Worm (Caenorhabditis elegans) whole organism, L2 larva: ENCODE data around the gene C07H6.9.
A peak's percentile ranks its signal among the peaks of the same experiment; 100 is the strongest.

Source experiments
- F13H6.1 ChIP-seq: sonication (generic microtip); optimal IDR thresholded peaks from 2 replicates; lab custom pipeline; 2016; ENCODE audit warnings: missing genetic modification characterization, missing compliant biosample characterization
- ama-1 ChIP-seq: fragments of 150-350 bp; optimal IDR thresholded peaks from 2 replicates; lab custom pipeline; 2018; ENCODE audit warnings: inconsistent platforms
- ceh-82 ChIP-seq: fragments of 150-350 bp; optimal IDR thresholded peaks from 2 replicates; lab custom pipeline; 2014; ENCODE audit warnings: missing biosample characterization, missing genetic modification characterization
- fos-1 ChIP-seq: fragments of 150-350 bp; optimal IDR thresholded peaks from 2 replicates; lab custom pipeline; 2014; ENCODE audit warnings: missing biosample characterization, missing genetic modification characterization
- lin-13 ChIP-seq: fragments of 150-350 bp; optimal IDR thresholded peaks from 2 replicates; lab custom pipeline; 2014; ENCODE audit warnings: missing biosample characterization, missing genetic modification reagents, missing genetic modification characterization
- mab-5 ChIP-seq: fragments of 150-350 bp; optimal IDR thresholded peaks from 2 replicates; lab custom pipeline; 2014; ENCODE audit warnings: missing biosample characterization, missing genetic modification characterization
- nhr-12 ChIP-seq: fragments of 150-350 bp; optimal IDR thresholded peaks from 2 replicates; lab custom pipeline; 2014; ENCODE audit warnings: missing biosample characterization, missing genetic modification characterization
- nhr-21 ChIP-seq: fragments of 150-350 bp; optimal IDR thresholded peaks from 2 replicates; lab custom pipeline; 2014; ENCODE audit warnings: missing biosample characterization, missing genetic modification characterization
- nhr-237 ChIP-seq: fragments of 150-350 bp; optimal IDR thresholded peaks from 2 replicates; lab custom pipeline; 2014; ENCODE audit warnings: missing biosample characterization, missing genetic modification characterization
- nhr-77 ChIP-seq: fragments of 150-350 bp; optimal IDR thresholded peaks from 2 replicates; lab custom pipeline; 2014; ENCODE audit warnings: missing biosample characterization, missing genetic modification characterization
- sma-3 ChIP-seq: sonication (generic microtip); optimal IDR thresholded peaks from 2 replicates; lab custom pipeline; 2016; ENCODE audit warnings: missing genetic modification reagents, missing genetic modification characterization, missing compliant biosample characterization
- unc-39 ChIP-seq: fragments of 150-350 bp; optimal IDR thresholded peaks from 2 replicates; lab custom pipeline; 2014; ENCODE audit warnings: missing biosample characterization, missing genetic modification characterization

ce11 chrIII:7534648-7535047 lies 35.4 kb upstream of the C07H6.9 start:
- TF ChIP-seq ceh-82 (no peak), ama-1 (lab: Kevin White, UChicago) (no peak), nhr-21 (tag; lab: Kevin White, UChicago) (no peak), nhr-12 (tag; lab: Kevin White, UChicago) (no peak), F13H6.1 (tag; lab: Kevin White, UChicago) (peak; percentile 9), fos-1 (tag; lab: Kevin White, UChicago) (no peak), mab-5 (tag; lab: Kevin White, UChicago) (peak; percentile 95), sma-3 (GFP tag; lab: Kevin White, UChicago) (no peak), nhr-77 (tag; lab: Kevin White, UChicago) (no peak), nhr-237 (tag; lab: Kevin White, UChicago) (no peak), unc-39 (no peak), lin-13 (GFP tag; lab: Kevin White, UChicago) (peak; percentile 63)
